Worm (Caenorhabditis elegans) whole organism, midembryonic: ENCODE data around the gene srw-43.

Source experiments
- flt-1 ChIP-seq: fragments of 200-800 bp; sonication (Bioruptor generic); IDR thresholded peaks from 2 replicates; pipeline ENCODE4 v1.3.6; 2022; ENCODE audit warnings: missing genetic modification characterization, missing compliant biosample characterization
- med-1 ChIP-seq: sonication (generic microtip); optimal IDR thresholded peaks from 2 replicates; lab custom pipeline; 2017; ENCODE audit warnings: missing genetic modification characterization, mild to moderate bottlenecking, missing compliant biosample characterization, antibody characterized with exemption, missing genetic modification reagents; ENCODE audit not compliant: insufficient read depth
- ref-1 ChIP-seq: fragments of 200-800 bp; sonication (Bioruptor generic); conservative IDR thresholded peaks from 2 replicates; pipeline ENCODE4 v1.3.6; 2022; ENCODE audit warnings: missing genetic modification reagents, missing genetic modification characterization, missing compliant biosample characterization
- ztf-23 ChIP-seq: fragments of 200-800 bp; sonication (Bioruptor generic); IDR thresholded peaks from 2 replicates; pipeline ENCODE4 v1.3.6; 2022; ENCODE audit warnings: missing genetic modification reagents, missing genetic modification characterization, missing compliant biosample characterization
- ztf-29 ChIP-seq: fragments of 200-800 bp; sonication (Bioruptor generic); IDR thresholded peaks from 2 replicates; pipeline ENCODE4 v1.3.6; 2022; ENCODE audit warnings: missing genetic modification reagents, missing genetic modification characterization, missing compliant biosample characterization

- TF ChIP-seq flt-1 (GFP tag; lab: Robert Waterston, UW) (no peak), med-1 (GFP tag; lab: Kevin White, UChicago) (no peak), ztf-29 (GFP tag; lab: Robert Waterston, UW) (no peak), ztf-23 (GFP tag; lab: Robert Waterston, UW) (no peak), ref-1 (no peak)
Observed at ce11 chrV:16733681-16734080, 47.9 kb downstream of the srw-43 start, which contains the start of gene T25E12.16.
